Fruit fly (Drosophila melanogaster) whole organism, wandering third instar larva: ENCODE measurements around the gene CG46311.

Source experiments
- CG32264 ChIP-seq: fragments of 200-800 bp; sonication (Bioruptor generic); optimal IDR thresholded peaks from 2 replicates; lab custom pipeline; 2016; ENCODE audit warnings: missing biosample characterization, missing genetic modification characterization
- CG9705 ChIP-seq: fragments of 200-800 bp; sonication (Bioruptor generic); optimal IDR thresholded peaks from 2 replicates; lab custom pipeline; 2018; ENCODE audit warnings: missing biosample characterization, mild to moderate bottlenecking, missing genetic modification characterization
- CrebA ChIP-seq: fragments of 200-800 bp; sonication (Bioruptor generic); optimal IDR thresholded peaks from 2 replicates; lab custom pipeline; 2016; ENCODE audit warnings: missing biosample characterization, mild to moderate bottlenecking, missing genetic modification characterization, borderline replicate concordance
- Dfd ChIP-seq: fragments of >200 bp; optimal IDR thresholded peaks from 2 replicates; lab custom pipeline; 2017; ENCODE audit warnings: missing biosample characterization, missing genetic modification characterization
- Dif ChIP-seq: fragments of 200-275, 200-300 bp; sonication (Bioruptor generic); optimal IDR thresholded peaks from 2 replicates; lab custom pipeline; 2018; ENCODE audit warnings: missing biosample characterization, missing genetic modification characterization; ENCODE audit not compliant: partially characterized antibody
- GATAd ChIP-seq: sonication (Bioruptor generic); optimal IDR thresholded peaks from 2 replicates; lab custom pipeline; 2016; ENCODE audit warnings: missing biosample characterization, missing genetic modification characterization
- HLH106 ChIP-seq: fragments of 200-800 bp; optimal IDR thresholded peaks from 3 replicates; lab custom pipeline; 2019; ENCODE audit warnings: missing biosample characterization, mild to moderate bottlenecking, missing genetic modification characterization, moderate library complexity
- Hnf4 ChIP-seq: fragments of 200-800 bp; sonication (Bioruptor generic); optimal IDR thresholded peaks from 2 replicates; lab custom pipeline; 2016; ENCODE audit warnings: missing biosample characterization, mild to moderate bottlenecking, missing genetic modification characterization
- Hr78 ChIP-seq: fragments of >200 bp; optimal IDR thresholded peaks from 2 replicates; lab custom pipeline; 2017; ENCODE audit warnings: missing biosample characterization, missing genetic modification characterization
- Hr83 ChIP-seq: fragments of 200-300 bp; sonication (Bioruptor generic); optimal IDR thresholded peaks from 2 replicates; lab custom pipeline; 2016; ENCODE audit warnings: missing biosample characterization, mild to moderate bottlenecking, missing genetic modification characterization, moderate library complexity; ENCODE audit not compliant: poor library complexity, severe bottlenecking
- Jra ChIP-seq: sonication (Bioruptor generic); optimal IDR thresholded peaks from 2 replicates; lab custom pipeline; 2016; ENCODE audit warnings: missing biosample characterization, missing genetic modification characterization
- Mio ChIP-seq: sonication (Bioruptor generic); optimal IDR thresholded peaks from 2 replicates; lab custom pipeline; 2016; ENCODE audit warnings: missing biosample characterization, missing genetic modification characterization
- OdsH ChIP-seq: fragments of 200-800 bp; sonication (Bioruptor generic); optimal IDR thresholded peaks from 2 replicates; lab custom pipeline; 2016; ENCODE audit warnings: missing biosample characterization, mild to moderate bottlenecking, missing genetic modification characterization
- Rel ChIP-seq, 2 experiments: fragments of 200-800 bp; sonication (Bioruptor generic) in 1 of 2; optimal IDR thresholded peaks; 2 replicates in 1 of 2; 3 replicates in 1 of 2; lab custom pipeline; 2016 to 2019; ENCODE audit warnings: mild to moderate bottlenecking in 2 of 2, missing biosample characterization in 2 of 2, missing genetic modification characterization in 2 of 2, moderate library complexity in 1 of 2
- Sp1 ChIP-seq: fragments of 200-800 bp; sonication (Bioruptor generic); optimal IDR thresholded peaks from 3 replicates; lab custom pipeline; 2019; ENCODE audit warnings: missing biosample characterization, mild to moderate bottlenecking, missing genetic modification characterization, moderate library complexity
- Vsx2 ChIP-seq: fragments of 200-300, 225-300 bp; sonication (Bioruptor generic); optimal IDR thresholded peaks from 2 replicates; lab custom pipeline; 2018; ENCODE audit warnings: missing biosample characterization, missing genetic modification characterization; ENCODE audit not compliant: partially characterized antibody
- br ChIP-seq: fragments of 200-800 bp; sonication (Bioruptor generic); optimal IDR thresholded peaks from 2 replicates; lab custom pipeline; 2016; ENCODE audit warnings: missing biosample characterization, missing genetic modification characterization
- dl ChIP-seq, 2 experiments: fragments of 175-275, 200-275 bp in 1 of 2; fragments of 200-275 bp in 1 of 2; sonication (Bioruptor generic); optimal IDR thresholded peaks; lab custom pipeline; 2018; ENCODE audit warnings: mild to moderate bottlenecking in 2 of 2, missing biosample characterization in 2 of 2, missing genetic modification characterization in 2 of 2, moderate library complexity in 2 of 2; ENCODE audit not compliant: partially characterized antibody in 2 of 2, insufficient read depth in 1 of 2
- dmrt93B ChIP-seq: fragments of 200-800 bp; sonication (Bioruptor generic); optimal IDR thresholded peaks from 2 replicates; lab custom pipeline; 2018; ENCODE audit warnings: missing biosample characterization, mild to moderate bottlenecking, missing genetic modification characterization
- dsf ChIP-seq: sonication (Bioruptor generic); optimal IDR thresholded peaks from 2 replicates; lab custom pipeline; 2016; ENCODE audit warnings: missing biosample characterization, missing genetic modification characterization, borderline replicate concordance
- ey ChIP-seq: fragments of 200-800 bp; sonication (Bioruptor generic); optimal IDR thresholded peaks from 2 replicates; lab custom pipeline; 2016; ENCODE audit warnings: missing biosample characterization, missing genetic modification characterization
- foxo ChIP-seq, 2 experiments: fragments of 200-800 bp; sonication (Bioruptor generic); optimal IDR thresholded peaks; 2 replicates in 1 of 2; 3 replicates in 1 of 2; lab custom pipeline; 2016 to 2017; ENCODE audit warnings: missing biosample characterization in 2 of 2, missing genetic modification characterization in 2 of 2
- fru ChIP-seq: fragments of 200-800 bp; sonication (Bioruptor generic); optimal IDR thresholded peaks from 3 replicates; lab custom pipeline; 2016; ENCODE audit warnings: missing biosample characterization, mild to moderate bottlenecking, missing genetic modification characterization
- h ChIP-seq: fragments of 200-800 bp; sonication (Bioruptor generic); optimal IDR thresholded peaks from 3 replicates; lab custom pipeline; 2016; ENCODE audit warnings: missing biosample characterization, mild to moderate bottlenecking, missing genetic modification characterization
- jim ChIP-seq: fragments of 175-275, 200-325 bp; sonication (Bioruptor generic); optimal IDR thresholded peaks from 2 replicates; lab custom pipeline; 2016; ENCODE audit warnings: missing biosample characterization, mild to moderate bottlenecking, missing genetic modification characterization
- lola ChIP-seq: fragments of >200 bp; optimal IDR thresholded peaks from 2 replicates; lab custom pipeline; 2017; ENCODE audit warnings: missing biosample characterization, missing genetic modification characterization
- rgr ChIP-seq: fragments of 200-800 bp; sonication (Bioruptor generic); optimal IDR thresholded peaks from 3 replicates; lab custom pipeline; 2016; ENCODE audit warnings: missing biosample characterization, mild to moderate bottlenecking, missing genetic modification characterization
- sage ChIP-seq: fragments of 200-800 bp; sonication (Bioruptor generic); optimal IDR thresholded peaks from 2 replicates; lab custom pipeline; 2016; ENCODE audit warnings: missing biosample characterization, mild to moderate bottlenecking, missing genetic modification characterization
- sv ChIP-seq: fragments of 200-800 bp; sonication (Bioruptor generic); optimal IDR thresholded peaks from 3 replicates; lab custom pipeline; 2016; ENCODE audit warnings: missing biosample characterization, missing genetic modification characterization
- usp ChIP-seq: fragments of >200 bp; optimal IDR thresholded peaks from 2 replicates; lab custom pipeline; 2017; ENCODE audit warnings: missing biosample characterization, missing genetic modification characterization
- woc ChIP-seq: sonication (Bioruptor generic); optimal IDR thresholded peaks from 2 replicates; lab custom pipeline; 2016; ENCODE audit warnings: missing biosample characterization, mild to moderate bottlenecking, missing genetic modification characterization

The CG46311 gene

dm6 chrX:13626579-13626894 is 62.9 kb downstream of the CG46311 start (continued):
- TF ChIP-seq Dfd (GFP tag; lab: Kevin White, UChicago) (no peak), Mio (GFP tag; lab: Kevin White, UChicago) (no peak), GATAd (GFP tag; lab: Kevin White, UChicago) (no peak)
- TF ChIP-seq, all 38 proteins: peak for 8

DNA sequence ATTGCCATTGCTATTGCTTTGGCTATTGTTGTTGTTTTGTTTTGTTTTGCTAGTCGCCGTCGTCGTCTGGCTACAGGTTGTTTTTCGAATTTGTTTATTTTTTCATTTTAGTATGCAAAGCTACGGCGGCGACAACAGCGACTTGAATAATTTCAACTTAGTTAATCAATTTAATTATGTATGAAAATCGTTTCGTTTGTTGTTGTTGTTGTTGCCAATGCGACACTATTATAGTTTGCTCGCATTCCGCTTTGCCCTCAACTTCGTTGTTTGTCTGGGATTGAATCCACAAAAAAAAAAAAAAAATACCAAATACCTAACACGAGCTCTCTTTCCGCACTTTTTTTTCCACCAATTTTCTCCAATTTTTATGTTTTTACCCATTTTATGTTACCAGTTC is 64.2 kb downstream of the CG46311 start:
- TF ChIP-seq br (GFP tag; lab: Kevin White, UChicago) (no peak), Vsx2 (GFP tag; lab: Kevin White, UChicago) (no peak), Jra (GFP tag; lab: Kevin White, UChicago) (no peak), CG32264 (GFP tag; lab: Kevin White, UChicago) (no peak), GATAd (GFP tag; lab: Kevin White, UChicago) (no peak), sage (GFP tag; lab: Kevin White, UChicago) (no peak), Hnf4 (GFP tag; lab: Kevin White, UChicago) (no peak), Hr83 (GFP tag; lab: Kevin White, UChicago) (no peak), Dif (no peak), CrebA (GFP tag; lab: Kevin White, UChicago) (no peak), jim (no peak), ey (no peak), fru (GFP tag; lab: Kevin White, UChicago) (no peak), lola (GFP tag; lab: Kevin White, UChicago) (no peak), OdsH (GFP tag; lab: Kevin White, UChicago) (no peak), foxo (GFP tag; optimal IDR thresholded peaks at IDR 0.05; lab: Kevin White, UChicago) (no peak)
- TF ChIP-seq, all 38 proteins: peak for 0

DNA sequence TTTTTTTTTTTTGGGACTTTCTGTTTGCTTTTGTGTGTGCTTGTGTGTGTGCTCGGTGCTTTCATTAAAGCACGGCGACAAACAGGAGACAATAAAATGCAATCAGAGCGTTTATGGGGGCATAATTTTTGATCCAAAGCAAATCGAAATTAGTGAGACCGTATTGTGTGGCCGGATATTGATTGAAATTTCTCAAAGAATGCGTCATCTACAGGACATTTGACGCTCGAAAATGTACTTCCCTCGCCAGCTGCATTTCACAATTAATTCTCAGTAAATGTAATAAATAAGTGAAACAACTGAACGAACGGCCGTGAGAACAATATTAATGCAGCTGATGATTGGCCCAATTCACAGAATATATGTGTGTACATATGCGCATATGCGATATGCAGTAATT is 65.8 kb downstream of the CG46311 start:
- TF ChIP-seq rgr (GFP tag; lab: Kevin White, UChicago): peak; percentile 14
- TF ChIP-seq Hnf4 (GFP tag; lab: Kevin White, UChicago): no peak
- peak; percentile 14 for TF ChIP-seq Sp1 (GFP tag; lab: Kevin White, UChicago)
- no peak for TF ChIP-seq Rel (GFP tag; optimal IDR thresholded peaks at IDR 0.05; lab: Kevin White, UChicago)
- peak; percentile 76 for TF ChIP-seq Rel (tag; optimal IDR thresholded peaks at IDR 0.05; lab: Kevin White, UChicago)

- TF ChIP-seq sv (GFP tag; lab: Kevin White, UChicago) (no peak), Rel (GFP tag; optimal IDR thresholded peaks at IDR 0.05; lab: Kevin White, UChicago) (no peak), Rel (tag; optimal IDR thresholded peaks at IDR 0.05; lab: Kevin White, UChicago) (peak; percentile 95), foxo (GFP tag; optimal IDR thresholded peaks at IDR 0.05; lab: Kevin White, UChicago) (peak in 1 of 2 experiments; percentile 50), CrebA (GFP tag; lab: Kevin White, UChicago) (no peak), h (GFP tag; lab: Kevin White, UChicago) (peak; percentile 20), Hnf4 (GFP tag; lab: Kevin White, UChicago) (peak; percentile 13), ey (peak; percentile 25), fru (GFP tag; lab: Kevin White, UChicago) (peak; percentile 21)
Observed at dm6 chrX:13630290-13630900, 66.8 kb downstream of the CG46311 start.

DNA sequence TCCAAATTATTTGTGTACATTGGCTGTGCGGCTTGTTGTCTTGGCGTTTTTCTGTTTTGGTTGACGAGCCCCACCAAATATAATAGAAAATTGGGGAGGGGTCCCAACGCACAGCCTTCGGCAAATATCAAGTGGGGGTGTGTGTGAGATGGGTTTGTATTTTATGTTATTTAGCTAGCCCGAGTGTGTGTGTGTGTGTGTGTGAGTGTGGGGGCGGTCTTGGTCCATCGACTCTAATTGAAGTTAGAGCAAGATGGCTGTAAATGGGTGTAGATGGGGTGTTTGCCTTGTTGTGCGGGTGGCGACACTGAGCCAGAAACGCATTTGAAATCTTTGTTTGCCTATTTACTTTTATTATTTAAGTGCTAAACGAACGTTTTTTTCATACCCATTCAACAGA is 69.0 kb downstream of the CG46311 start:
- TF ChIP-seq Hnf4 (GFP tag; lab: Kevin White, UChicago): peak; percentile 18
- TF ChIP-seq CG9705 (GFP tag; lab: Kevin White, UChicago): no peak
- TF ChIP-seq dmrt93B (GFP tag; lab: Kevin White, UChicago): no peak

- TF ChIP-seq Hr78 (GFP tag; lab: Kevin White, UChicago): no peak
- TF ChIP-seq Vsx2 (GFP tag; lab: Kevin White, UChicago): no peak
- no peak for TF ChIP-seq woc (GFP tag; lab: Kevin White, UChicago)
- no peak for TF ChIP-seq GATAd (GFP tag; lab: Kevin White, UChicago)
- no peak for TF ChIP-seq Sp1 (GFP tag; lab: Kevin White, UChicago)
- no peak for TF ChIP-seq OdsH (GFP tag; lab: Kevin White, UChicago)
- no peak for TF ChIP-seq Mio (GFP tag; lab: Kevin White, UChicago)
- no peak for TF ChIP-seq dsf (GFP tag; lab: Kevin White, UChicago)
- no peak for TF ChIP-seq dl (GFP tag; optimal IDR thresholded peaks at IDR 0.05; lab: Kevin White, UChicago; ENCODE audit: insufficient read depth in 1 of 2, partially characterized antibody in 2 of 2)
- TF ChIP-seq Dfd (GFP tag; lab: Kevin White, UChicago): no peak
- TF ChIP-seq usp (GFP tag; lab: Kevin White, UChicago): no peak
- no peak for TF ChIP-seq HLH106 (tag; lab: Kevin White, UChicago)
Observed at dm6 chrX:13633298-13633891, 69.8 kb downstream of the CG46311 start.
